Worm (Caenorhabditis elegans) whole organism, L1 larva: ENCODE measurements around the gene dyc-1.

Experiments
- alr-1 ChIP-seq: fragments of 200-800 bp; sonication (Bioruptor generic); optimal IDR thresholded peaks from 2 replicates; lab custom pipeline; 2018; ENCODE audit warnings: borderline replicate concordance, mild to moderate bottlenecking, missing genetic modification characterization, missing compliant biosample characterization
- aly-2 ChIP-seq: fragments of 150-350 bp; optimal IDR thresholded peaks from 2 replicates; lab custom pipeline; 2014; ENCODE audit warnings: missing biosample characterization, missing genetic modification characterization
- ama-1 ChIP-seq: fragments of 150-350 bp; optimal IDR thresholded peaks from 2 replicates; lab custom pipeline; 2014
- blmp-1 ChIP-seq: fragments of 150-350 bp; optimal IDR thresholded peaks from 2 replicates; lab custom pipeline; 2014; ENCODE audit warnings: missing biosample characterization, missing genetic modification characterization
- ceh-63 ChIP-seq: fragments of 200-800 bp; sonication (Bioruptor generic); optimal IDR thresholded peaks from 2 replicates; lab custom pipeline; 2018; ENCODE audit warnings: mild to moderate bottlenecking, missing genetic modification characterization, missing compliant biosample characterization
- ceh-90 ChIP-seq: sonication (generic microtip); optimal IDR thresholded peaks from 2 replicates; lab custom pipeline; 2016; ENCODE audit warnings: missing genetic modification characterization, missing compliant biosample characterization
- ces-1 ChIP-seq: fragments of 150-350 bp; optimal IDR thresholded peaks from 2 replicates; lab custom pipeline; 2014; ENCODE audit warnings: missing biosample characterization, missing genetic modification reagents, missing genetic modification characterization
- dsc-1 ChIP-seq: sonication (generic microtip); optimal IDR thresholded peaks from 2 replicates; lab custom pipeline; 2016; ENCODE audit warnings: mild to moderate bottlenecking, missing genetic modification characterization, missing compliant biosample characterization
- egl-13 ChIP-seq: sonication (generic microtip); optimal IDR thresholded peaks from 2 replicates; lab custom pipeline; 2016; ENCODE audit warnings: missing genotype, missing genetic modification reagents, missing genetic modification characterization, missing compliant biosample characterization
- egl-27 ChIP-seq, 2 experiments: fragments of 150-350 bp in 1 of 2; sonication (generic microtip); optimal IDR thresholded peaks; 3 replicates each; lab custom pipeline; 2017 to 2018; ENCODE audit warnings: missing biosample characterization in 2 of 2, missing genetic modification characterization in 2 of 2, missing genetic modification reagents in 2 of 2
- elt-2 ChIP-seq: sonication (generic microtip); optimal IDR thresholded peaks from 2 replicates; lab custom pipeline; 2016; ENCODE audit warnings: missing genetic modification characterization, mild to moderate bottlenecking, inconsistent platforms, missing compliant biosample characterization, missing genetic modification reagents
- elt-3 ChIP-seq, 6 experiments: fragments of 150-350 bp in 1 of 6; sonication (generic microtip); optimal IDR thresholded peaks; 2 replicates each; lab custom pipeline; 2017 to 2018; ENCODE audit warnings: missing biosample characterization in 6 of 6, missing genetic modification characterization in 6 of 6, inconsistent platforms in 1 of 6
- fkh-10 ChIP-seq: sonication (generic microtip); optimal IDR thresholded peaks from 2 replicates; lab custom pipeline; 2017; ENCODE audit warnings: missing biosample characterization, missing genetic modification reagents, missing genetic modification characterization
- fkh-4 ChIP-seq: sonication (generic microtip); optimal IDR thresholded peaks from 2 replicates; lab custom pipeline; 2016; ENCODE audit warnings: missing compliant biosample characterization, missing genetic modification characterization, borderline replicate concordance
- fos-1 ChIP-seq: fragments of 150-350 bp; optimal IDR thresholded peaks from 2 replicates; lab custom pipeline; 2014; ENCODE audit warnings: missing biosample characterization, missing genetic modification characterization
- hlh-4 ChIP-seq: sonication (generic microtip); optimal IDR thresholded peaks from 2 replicates; lab custom pipeline; 2016; ENCODE audit warnings: mild to moderate bottlenecking, missing genetic modification characterization, missing compliant biosample characterization
- hpl-2 ChIP-seq: fragments of 150-350 bp; optimal IDR thresholded peaks from 2 replicates; lab custom pipeline; 2014; ENCODE audit warnings: missing biosample characterization, missing genetic modification reagents, missing genetic modification characterization
- irx-1 ChIP-seq: sonication (generic microtip); optimal IDR thresholded peaks from 2 replicates; lab custom pipeline; 2016; ENCODE audit warnings: missing genetic modification characterization, missing compliant biosample characterization
- isw-1 ChIP-seq: fragments of 200-800 bp; sonication (Bioruptor generic); IDR thresholded peaks from 2 replicates; pipeline ENCODE4 v1.3.6; 2022; ENCODE audit warnings: missing genetic modification characterization, missing compliant biosample characterization
- lin-13 ChIP-seq: fragments of 150-350 bp; optimal IDR thresholded peaks from 2 replicates; lab custom pipeline; 2014; ENCODE audit warnings: missing biosample characterization, missing genetic modification reagents, missing genetic modification characterization
- lin-14 ChIP-seq: fragments of 200-800 bp; sonication (Bioruptor generic); optimal IDR thresholded peaks from 2 replicates; lab custom pipeline; 2018; ENCODE audit warnings: mild to moderate bottlenecking, missing genetic modification characterization, moderate library complexity, missing compliant biosample characterization
- lin-15B ChIP-seq: fragments of 150-350 bp; sonication (generic microtip); optimal IDR thresholded peaks from 3 replicates; lab custom pipeline; 2014; ENCODE audit warnings: missing biosample characterization, missing genetic modification characterization
- lin-39 ChIP-seq: fragments of 150-350 bp; optimal IDR thresholded peaks from 2 replicates; lab custom pipeline; 2014; ENCODE audit warnings: missing biosample characterization, missing genetic modification reagents, missing genetic modification characterization
- lsy-2 ChIP-seq, 2 experiments: fragments of 150-350 bp; optimal IDR thresholded peaks; 2 replicates each; lab custom pipeline; 2014; ENCODE audit warnings: missing biosample characterization in 2 of 2, missing genetic modification characterization in 2 of 2
- mab-9 ChIP-seq: fragments of 200-800 bp; sonication (Bioruptor generic); IDR thresholded peaks from 2 replicates; pipeline ENCODE4 v1.3.6; 2022; ENCODE audit warnings: missing genetic modification reagents, missing genetic modification characterization, missing compliant biosample characterization
- mep-1 ChIP-seq: fragments of 150-350 bp; optimal IDR thresholded peaks from 2 replicates; lab custom pipeline; 2014; ENCODE audit warnings: missing biosample characterization, missing genetic modification characterization
- nhr-12 ChIP-seq: sonication (generic microtip); optimal IDR thresholded peaks from 2 replicates; lab custom pipeline; 2017; ENCODE audit warnings: missing biosample characterization, missing genetic modification characterization
- nhr-20 ChIP-seq: sonication (generic microtip); optimal IDR thresholded peaks from 2 replicates; lab custom pipeline; 2016; ENCODE audit warnings: mild to moderate bottlenecking, missing genetic modification characterization, missing compliant biosample characterization
- nhr-237 ChIP-seq: fragments of 150-350 bp; optimal IDR thresholded peaks from 2 replicates; lab custom pipeline; 2014; ENCODE audit warnings: missing biosample characterization, missing genetic modification characterization
- nhr-47 ChIP-seq: sonication (generic microtip); optimal IDR thresholded peaks from 2 replicates; lab custom pipeline; 2016; ENCODE audit warnings: mild to moderate bottlenecking, missing genetic modification characterization, moderate library complexity, missing compliant biosample characterization
- nhr-71 ChIP-seq: sonication (generic microtip); optimal IDR thresholded peaks from 2 replicates; lab custom pipeline; 2016; ENCODE audit warnings: mild to moderate bottlenecking, missing genetic modification characterization, moderate library complexity, missing compliant biosample characterization
- nhr-76 ChIP-seq: sonication (generic microtip); optimal IDR thresholded peaks from 2 replicates; lab custom pipeline; 2017; ENCODE audit warnings: missing biosample characterization, missing genetic modification characterization
- nhr-84 ChIP-seq: sonication (generic microtip); optimal IDR thresholded peaks from 2 replicates; lab custom pipeline; 2017; ENCODE audit warnings: missing biosample characterization, missing genetic modification characterization
- nhr-85 ChIP-seq: sonication (generic microtip); peaks from one replicate; lab custom pipeline; 2016; ENCODE audit warnings: missing genetic modification characterization, inconsistent platforms, missing compliant biosample characterization
- nhr-90 ChIP-seq: sonication (generic microtip); optimal IDR thresholded peaks from 2 replicates; lab custom pipeline; 2016; ENCODE audit warnings: mild to moderate bottlenecking, missing genetic modification characterization, missing compliant biosample characterization; ENCODE audit not compliant: poor library complexity
- pag-3 ChIP-seq: sonication (generic microtip); optimal IDR thresholded peaks from 2 replicates; lab custom pipeline; 2017; ENCODE audit warnings: missing genetic modification characterization, mild to moderate bottlenecking, missing compliant biosample characterization, antibody characterized with exemption, borderline replicate concordance; ENCODE audit not compliant: insufficient read depth
- rnt-1 ChIP-seq: sonication (generic microtip); optimal IDR thresholded peaks from 2 replicates; lab custom pipeline; 2016; ENCODE audit warnings: mild to moderate bottlenecking, missing genetic modification characterization, moderate library complexity, missing compliant biosample characterization
- snpc-4 ChIP-seq: fragments of 150-350 bp; optimal IDR thresholded peaks from 2 replicates; lab custom pipeline; 2014; ENCODE audit warnings: missing biosample characterization, missing genetic modification characterization
- snu-23 ChIP-seq: sonication (generic microtip); optimal IDR thresholded peaks from 2 replicates; lab custom pipeline; 2016; ENCODE audit warnings: missing genetic modification characterization, missing compliant biosample characterization
- sptf-1 ChIP-seq: fragments of 150-350 bp; optimal IDR thresholded peaks from 2 replicates; lab custom pipeline; 2014; ENCODE audit warnings: missing biosample characterization, missing genetic modification characterization
- sup-37 ChIP-seq: fragments of 200-800 bp; sonication (Bioruptor generic); optimal IDR thresholded peaks from 2 replicates; lab custom pipeline; 2018; ENCODE audit warnings: mild to moderate bottlenecking, missing genetic modification characterization, missing compliant biosample characterization
- tbx-2 ChIP-seq: sonication (generic microtip); optimal IDR thresholded peaks from 2 replicates; lab custom pipeline; 2016; ENCODE audit warnings: missing genetic modification characterization, missing compliant biosample characterization
- unc-130 ChIP-seq: fragments of 150-350 bp; optimal IDR thresholded peaks from 2 replicates; lab custom pipeline; 2017; ENCODE audit warnings: missing biosample characterization, missing genetic modification characterization, inconsistent platforms
- unc-86 ChIP-seq: sonication (generic microtip); optimal IDR thresholded peaks from 2 replicates; lab custom pipeline; 2016; ENCODE audit warnings: missing genetic modification characterization, missing compliant biosample characterization
- unc-98 ChIP-seq: fragments of 200-800 bp; sonication (Bioruptor generic); IDR thresholded peaks from 2 replicates; pipeline ENCODE4 v1.3.6; 2022; ENCODE audit warnings: missing genetic modification characterization, missing compliant biosample characterization
- xbp-1 ChIP-seq: sonication (generic microtip); optimal IDR thresholded peaks from 2 replicates; lab custom pipeline; 2016; ENCODE audit warnings: missing genetic modification characterization, missing compliant biosample characterization
- ztf-4 ChIP-seq: fragments of 150-350 bp; optimal IDR thresholded peaks from 2 replicates; lab custom pipeline; 2014; ENCODE audit warnings: missing biosample characterization, missing genetic modification characterization

The dyc-1 gene

ce11 chrX:14054799-14055198 is 5.5 kb downstream of the dyc-1 start (continued):
- TF ChIP-seq ces-1 (GFP tag; lab: Kevin White, UChicago): no peak
- TF ChIP-seq hlh-4 (tag; lab: Kevin White, UChicago): no peak
- TF ChIP-seq elt-2 (tag; lab: Kevin White, UChicago): no peak
- TF ChIP-seq mep-1 (tag; lab: Kevin White, UChicago): no peak
- TF ChIP-seq fos-1: no peak
- no peak for TF ChIP-seq unc-98 (GFP tag; lab: Robert Waterston, UW)
- no peak for TF ChIP-seq nhr-47 (tag; lab: Kevin White, UChicago)
- peak; percentile 2 for TF ChIP-seq nhr-20 (tag; lab: Kevin White, UChicago)
- TF ChIP-seq sptf-1 (tag; lab: Kevin White, UChicago): no peak
- no peak for TF ChIP-seq irx-1
- TF ChIP-seq nhr-90: no peak
- TF ChIP-seq mab-9 (GFP tag; lab: Robert Waterston, UW): no peak
- TF ChIP-seq xbp-1 (tag; lab: Kevin White, UChicago): no peak
- no peak for TF ChIP-seq elt-3 (tag; optimal IDR thresholded peaks at IDR 0.05; lab: Kevin White, UChicago)
- TF ChIP-seq rnt-1 (tag; lab: Kevin White, UChicago): peak; percentile 64
- no peak for TF ChIP-seq egl-27 (tag; optimal IDR thresholded peaks at IDR 0.05; lab: Kevin White, UChicago)
- TF ChIP-seq lin-15B (tag; lab: Kevin White, UChicago): no peak
- no peak for TF ChIP-seq hpl-2 (GFP tag; lab: Kevin White, UChicago)
- no peak for TF ChIP-seq blmp-1
- no peak for TF ChIP-seq tbx-2 (tag; lab: Kevin White, UChicago)
- no peak for TF ChIP-seq ceh-63 (GFP tag; lab: Kevin White, UChicago)
- TF ChIP-seq alr-1: no peak
- TF ChIP-seq unc-130 (tag; lab: Kevin White, UChicago): peak; percentile 23
- TF ChIP-seq ztf-4 (tag; lab: Kevin White, UChicago): no peak
- no peak for TF ChIP-seq nhr-76
- TF ChIP-seq ama-1 (lab: Kevin White, UChicago): no peak
- TF ChIP-seq unc-86 (tag; lab: Kevin White, UChicago): no peak
- no peak for TF ChIP-seq fkh-10 (GFP tag; lab: Kevin White, UChicago)
- peak; percentile 47 for TF ChIP-seq pag-3
- TF ChIP-seq nhr-84 (tag; lab: Kevin White, UChicago): no peak
- no peak for TF ChIP-seq ceh-90 (tag; lab: Kevin White, UChicago)
- TF ChIP-seq snpc-4 (tag; lab: Kevin White, UChicago): no peak
- no peak for TF ChIP-seq nhr-237
- TF ChIP-seq egl-13 (tag; lab: Kevin White, UChicago): no peak
- TF ChIP-seq lsy-2 (tag; optimal IDR thresholded peaks at IDR 0.05; lab: Kevin White, UChicago): peak; percentile 7 to 40
- no peak for TF ChIP-seq lin-13 (GFP tag; lab: Kevin White, UChicago)
- TF ChIP-seq sup-37: no peak

ce11 chrX:14055715-14056114 is 6.4 kb downstream of the dyc-1 start:
- peak; percentile 72 for TF ChIP-seq fkh-4
- peak; percentile 87 for TF ChIP-seq dsc-1
- TF ChIP-seq nhr-90: no peak

- TF ChIP-seq blmp-1 (peak; percentile 68), fkh-10 (GFP tag; lab: Kevin White, UChicago) (no peak), lin-39 (tag; lab: Kevin White, UChicago) (peak; percentile 35), nhr-71 (tag; lab: Kevin White, UChicago) (peak; percentile 19), pag-3 (peak; percentile 25), nhr-12 (no peak), nhr-85 (tag; lab: Kevin White, UChicago) (peak; percentile 0), hlh-4 (tag; lab: Kevin White, UChicago) (no peak), elt-3 (tag; optimal IDR thresholded peaks at IDR 0.05; lab: Kevin White, UChicago) (peak in 1 of 6 experiments; percentile 56), lin-14 (peak; percentile 51), isw-1 (no peak), aly-2 (tag; lab: Kevin White, UChicago) (no peak), irx-1 (no peak), snu-23 (GFP tag; lab: Kevin White, UChicago) (no peak), rnt-1 (tag; lab: Kevin White, UChicago) (peak; percentile 63)
Measured at ce11 chrX:14056527-14056926, 7.2 kb downstream of the dyc-1 start.
